Worm (Caenorhabditis elegans): Measurements from ENCODE around the gene F54D5.24.

ce11 chrII:11564127-11564526 lies 8.4 kb downstream of the F54D5.24 start, which contains the start of gene F54D5.15:
- TF ChIP-seq him-1 (tag; optimal IDR thresholded peaks at IDR 0.05) (no peak), W03F9.2 (tag; optimal IDR thresholded peaks at IDR 0.05) (no peak), dao-5 (tag; optimal IDR thresholded peaks at IDR 0.05) (no peak)

All from whole organism, L4/young adult.